Fruit fly (Drosophila melanogaster) S2 (cell line): Measurements from ENCODE around the gene Cdc16.

Experiments
- CG8478 ChIP-seq: fragments of >200 bp; optimal IDR thresholded peaks from 2 replicates; lab custom pipeline; 2018
- CTCF ChIP-seq, 2 experiments: fragments of >200 bp; optimal IDR thresholded peaks; 2 replicates each; lab custom pipeline; 2018

DNA sequence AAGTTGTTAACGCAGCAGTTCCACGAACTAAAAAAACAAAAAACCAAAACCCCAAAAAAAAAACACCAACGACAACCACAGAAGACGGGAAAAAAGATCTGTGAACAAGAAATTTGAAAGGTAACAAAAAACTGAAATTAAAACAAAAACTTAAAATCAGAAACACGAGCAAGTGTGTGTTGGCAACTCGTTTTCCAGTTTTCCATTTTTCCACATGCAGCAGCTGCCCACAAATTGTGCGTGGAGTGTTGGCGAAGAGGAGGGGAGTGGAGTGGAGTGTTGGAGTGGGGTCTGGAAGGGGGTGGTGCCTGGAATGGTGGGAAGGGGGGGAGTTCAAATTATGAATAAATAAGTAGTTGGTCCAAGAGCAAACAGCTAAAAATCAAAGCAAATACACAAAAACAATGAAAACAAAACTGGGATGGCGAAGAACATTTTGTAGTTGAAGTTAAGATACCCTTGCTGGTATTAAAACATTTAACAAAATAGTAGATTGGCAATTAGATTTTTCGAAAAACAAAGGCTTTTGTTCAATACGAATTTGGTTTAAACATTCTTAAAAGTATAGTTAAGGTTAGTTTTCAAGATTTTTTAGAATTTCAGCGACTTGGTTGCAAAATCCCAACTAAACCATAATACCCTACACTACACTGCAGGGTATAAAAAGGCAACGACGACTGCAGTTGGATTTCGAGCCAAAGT lies 52.5 kb downstream of the Cdc16 start:
- TF ChIP-seq CG8478 (lab: Kevin White, UChicago) (no peak), CTCF (optimal IDR thresholded peaks at IDR 0.05; lab: Kevin White, UChicago) (no peak)
